Worm (Caenorhabditis elegans): Measurements from ENCODE around the gene M60.6.

M60.6 gene

DNA sequence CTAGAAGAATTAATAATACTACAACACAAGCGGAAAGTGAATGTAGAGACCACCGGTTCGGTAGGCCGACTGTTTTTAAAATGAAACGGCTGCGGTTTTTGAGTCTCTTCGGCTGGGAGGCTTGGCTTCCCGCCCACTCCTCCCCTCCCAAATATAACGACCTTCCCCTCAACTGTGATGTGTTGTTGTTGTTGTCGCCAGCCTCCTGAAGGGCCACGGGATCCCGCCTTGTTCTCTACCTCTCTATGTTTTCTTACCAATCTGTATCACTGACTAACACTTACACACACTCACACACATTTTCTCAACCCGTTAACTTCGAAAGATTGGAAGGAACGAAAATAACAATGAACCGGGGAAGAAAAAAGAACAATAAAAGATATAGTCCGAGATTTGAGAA is 18.7 kb downstream of the M60.6 start:
- TF ChIP-seq lin-11 (tag; optimal IDR thresholded peaks at IDR 0.05) = no peak
- no peak for TF ChIP-seq dmd-4 (tag; optimal IDR thresholded peaks at IDR 0.05)
- no peak for TF ChIP-seq ceh-16 (tag; optimal IDR thresholded peaks at IDR 0.05)
- no peak for TF ChIP-seq aly-2 (tag; optimal IDR thresholded peaks at IDR 0.05)
- TF ChIP-seq F13H6.1 (tag; optimal IDR thresholded peaks at IDR 0.05) = no peak
- no peak for TF ChIP-seq ztf-1 (GFP tag; conservative IDR thresholded peaks at IDR 0.05)
- TF ChIP-seq alr-1 (tag; optimal IDR thresholded peaks at IDR 0.05) = no peak
- TF ChIP-seq sma-3 (GFP tag; optimal IDR thresholded peaks at IDR 0.05) = peak; percentile 28
- peak; percentile 52 for TF ChIP-seq ama-1 (optimal IDR thresholded peaks at IDR 0.05)
- peak; percentile 59 for TF ChIP-seq nhr-129 (tag; optimal IDR thresholded peaks at IDR 0.05)
- TF ChIP-seq egl-27 (tag; optimal IDR thresholded peaks at IDR 0.05) = no peak

DNA sequence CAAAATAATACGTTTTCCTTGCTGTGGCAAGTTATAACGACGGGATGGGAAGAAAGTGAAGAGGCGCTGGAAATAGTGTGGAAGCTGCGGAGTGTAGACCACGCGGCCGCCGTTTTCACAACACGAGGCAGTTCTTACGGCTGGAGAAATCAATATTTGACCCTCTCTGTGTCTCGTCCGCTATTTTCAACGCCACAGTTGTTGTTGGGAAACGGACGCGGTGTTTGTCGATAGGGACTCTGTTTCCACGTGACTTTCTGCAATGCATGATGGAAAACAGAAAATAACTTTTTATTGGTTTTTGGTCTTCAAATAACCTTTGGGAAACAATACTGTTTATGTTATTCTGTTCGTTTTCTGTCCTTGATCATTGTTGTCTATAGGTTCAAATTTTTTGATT is 20.4 kb downstream of the M60.6 start, which contains the start of gene K02A6.3:
TSS of gene K02A6.3 (minus strand) at position 74 of the 400 bp plus-strand sequence.
- no peak for TF ChIP-seq alr-1 (tag; optimal IDR thresholded peaks at IDR 0.05)
- TF ChIP-seq ztf-1 (GFP tag; conservative IDR thresholded peaks at IDR 0.05) = no peak
- peak; percentile 64 for TF ChIP-seq skn-1 (tag; optimal IDR thresholded peaks at IDR 0.05)
- TF ChIP-seq ZK546.5 (tag; optimal IDR thresholded peaks at IDR 0.05) = no peak
- TF ChIP-seq lin-13 (GFP tag; optimal IDR thresholded peaks at IDR 0.05) = peak; percentile 53
- no peak for TF ChIP-seq nhr-77 (tag; optimal IDR thresholded peaks at IDR 0.05)
- TF ChIP-seq unc-39 (tag; optimal IDR thresholded peaks at IDR 0.05) = no peak
- peak; percentile 96 for TF ChIP-seq nhr-129 (tag; optimal IDR thresholded peaks at IDR 0.05)
- no peak for TF ChIP-seq ceh-16 (tag; optimal IDR thresholded peaks at IDR 0.05)
- peak; percentile 61 for TF ChIP-seq unc-55 (GFP tag; optimal IDR thresholded peaks at IDR 0.05)
- peak; percentile 80 for TF ChIP-seq mab-5 (tag; optimal IDR thresholded peaks at IDR 0.05)
- TF ChIP-seq blmp-1 (tag; optimal IDR thresholded peaks at IDR 0.05; ENCODE audit: insufficient read depth) = peak; percentile 93
- TF ChIP-seq nhr-10 (tag; optimal IDR thresholded peaks at IDR 0.05) = no peak
- peak; percentile 97 for TF ChIP-seq sma-9 (GFP tag; optimal IDR thresholded peaks at IDR 0.05)
- TF ChIP-seq sma-9 (tag; optimal IDR thresholded peaks at IDR 0.05) = no peak
- TF ChIP-seq elt-1 (tag; optimal IDR thresholded peaks at IDR 0.05) = no peak
- no peak for TF ChIP-seq nhr-237 (tag; optimal IDR thresholded peaks at IDR 0.05)
- TF ChIP-seq C34F6.9 (tag; optimal IDR thresholded peaks at IDR 0.05) = peak; percentile 94
- peak; percentile 81 for TF ChIP-seq nhr-6 (tag; optimal IDR thresholded peaks at IDR 0.05)
- no peak for TF ChIP-seq ceh-82 (tag; optimal IDR thresholded peaks at IDR 0.05)
- no peak for TF ChIP-seq mbf-1 (tag; optimal IDR thresholded peaks at IDR 0.05)
- no peak for TF ChIP-seq ztf-11 (tag; optimal IDR thresholded peaks at IDR 0.05)
- TF ChIP-seq dmd-4 (tag; optimal IDR thresholded peaks at IDR 0.05) = no peak
- TF ChIP-seq nhr-23 (tag; optimal IDR thresholded peaks at IDR 0.05) = no peak
- TF ChIP-seq lsy-2 (tag; optimal IDR thresholded peaks at IDR 0.05) = peak; percentile 21 to 84
- TF ChIP-seq crh-2 (tag; optimal IDR thresholded peaks at IDR 0.05) = peak; percentile 93
- no peak for TF ChIP-seq nhr-12 (tag; optimal IDR thresholded peaks at IDR 0.05)
- TF ChIP-seq snpc-4 (tag; optimal IDR thresholded peaks at IDR 0.05) = peak; percentile 27
- TF ChIP-seq sem-4 (tag; optimal IDR thresholded peaks at IDR 0.05) = peak; percentile 60
- peak; percentile 22 for TF ChIP-seq lin-11 (tag; optimal IDR thresholded peaks at IDR 0.05)
- TF ChIP-seq Y55F3AM.14 (GFP tag; optimal IDR thresholded peaks at IDR 0.05) = peak; percentile 79
- no peak for TF ChIP-seq lin-39 (tag; optimal IDR thresholded peaks at IDR 0.05)
- peak; percentile 48 for TF ChIP-seq egl-27 (tag; optimal IDR thresholded peaks at IDR 0.05)
- TF ChIP-seq unc-62 (GFP tag; optimal IDR thresholded peaks at IDR 0.05) = no peak
- peak; percentile 29 for TF ChIP-seq ama-1 (optimal IDR thresholded peaks at IDR 0.05)
- no peak for TF ChIP-seq nhr-11 (tag; optimal IDR thresholded peaks at IDR 0.05)
- peak; percentile 95 for TF ChIP-seq sma-3 (GFP tag; optimal IDR thresholded peaks at IDR 0.05)
- TF ChIP-seq zag-1 (tag; optimal IDR thresholded peaks at IDR 0.05) = no peak
- TF ChIP-seq R02D3.7 (tag; optimal IDR thresholded peaks at IDR 0.05) = no peak
- peak; percentile 86 for TF ChIP-seq ztf-4 (tag; optimal IDR thresholded peaks at IDR 0.05)
- peak; percentile 76 for TF ChIP-seq gmeb-1 (tag; optimal IDR thresholded peaks at IDR 0.05)
- peak; percentile 94 for TF ChIP-seq F13H6.1 (tag; optimal IDR thresholded peaks at IDR 0.05)
- TF ChIP-seq peb-1 (tag; optimal IDR thresholded peaks at IDR 0.05) = no peak
- TF ChIP-seq mdl-1 (tag; optimal IDR thresholded peaks at IDR 0.05) = peak; percentile 88 to 97
- TF ChIP-seq nhr-21 (tag; optimal IDR thresholded peaks at IDR 0.05) = peak; percentile 92
- no peak for TF ChIP-seq aly-2 (tag; optimal IDR thresholded peaks at IDR 0.05)
- peak; percentile 72 for TF ChIP-seq fos-1 (tag; optimal IDR thresholded peaks at IDR 0.05)
- no peak for TF ChIP-seq elt-3 (tag; optimal IDR thresholded peaks at IDR 0.05)
- TF ChIP-seq nhr-25 (tag; optimal IDR thresholded peaks at IDR 0.05) = peak; percentile 96

Measured in whole organism, L2 larva.